Fruit fly (Drosophila melanogaster): ENCODE results near the gene nAChRalpha3.

The nAChRalpha3 gene

dm6 chrX:8399019-8399623, 32.2 kb upstream of the nAChRalpha3 start:
- TF ChIP-seq rn (GFP tag; IDR thresholded peaks at IDR 0.05): no peak
- 0 out of 2 replicates have a peak, but pooled peaks have one; percentile 6 for TF ChIP-seq Ets98B (GFP tag; IDR thresholded peaks at IDR 0.05)
- TF ChIP-seq CG8301 (tag; optimal IDR thresholded peaks at IDR 0.05): no peak
- TF ChIP-seq gl (tag; optimal IDR thresholded peaks at IDR 0.05): no peak
- TF ChIP-seq CG32121 (GFP tag; IDR thresholded peaks at IDR 0.05): no peak
- TF ChIP-seq CG17806 (tag; optimal IDR thresholded peaks at IDR 0.05): no peak
- TF ChIP-seq CG4496 (GFP tag; IDR thresholded peaks at IDR 0.05): no peak
- no peak for TF ChIP-seq CG9948 (tag; optimal IDR thresholded peaks at IDR 0.05)
- no peak for TF ChIP-seq CG34367 (tag; optimal IDR thresholded peaks at IDR 0.05)

dm6 chrX:8398177-8399018, 31.4 kb upstream of the nAChRalpha3 start, which contains the start of gene CG10555:
Gene CG10555, plus strand, starts transcription at chrX:8398940.
- TF ChIP-seq Ets98B (GFP tag; IDR thresholded peaks at IDR 0.05): peak; percentile 72
- TF ChIP-seq CG15710 (tag; optimal IDR thresholded peaks at IDR 0.05): peak; percentile 78
- peak; percentile 50 for TF ChIP-seq Pif1A (GFP tag; optimal IDR thresholded peaks at IDR 0.05)
- TF ChIP-seq CG34367 (tag; optimal IDR thresholded peaks at IDR 0.05): peak; percentile 63
- no peak for TF ChIP-seq CG13204 (GFP tag; optimal IDR thresholded peaks at IDR 0.05)
- no peak for TF ChIP-seq EcR (GFP tag; optimal IDR thresholded peaks at IDR 0.05)
- peak; percentile 96 for TF ChIP-seq fd96Ca (GFP tag; IDR thresholded peaks at IDR 0.05)
- peak; percentile 14 for TF ChIP-seq Pif1B (GFP tag; optimal IDR thresholded peaks at IDR 0.05)
- TF ChIP-seq gl (tag; optimal IDR thresholded peaks at IDR 0.05): no peak
- 0 out of 2 replicates have a peak, but pooled peaks have one; percentile 42 for TF ChIP-seq CG10348 (GFP tag; IDR thresholded peaks at IDR 0.05)
- peak; percentile 62 for TF ChIP-seq CG8301 (tag; optimal IDR thresholded peaks at IDR 0.05)
- peak; percentile 69 for TF ChIP-seq CG8159 (tag; optimal IDR thresholded peaks at IDR 0.05)
- TF ChIP-seq D1 (tag; optimal IDR thresholded peaks at IDR 0.05): no peak
- peak; percentile 45 for TF ChIP-seq CG9948 (tag; optimal IDR thresholded peaks at IDR 0.05)
- peak; percentile 53 for TF ChIP-seq CG17806 (tag; optimal IDR thresholded peaks at IDR 0.05)
- peak; percentile 79 for TF ChIP-seq CG32121 (GFP tag; IDR thresholded peaks at IDR 0.05)
- peak; percentile 69 for TF ChIP-seq CG14655 (GFP tag; optimal IDR thresholded peaks at IDR 0.05)
- peak; percentile 37; the same call in 1 of the 2 replicates for TF ChIP-seq rn (GFP tag; IDR thresholded peaks at IDR 0.05)
- TF ChIP-seq Snoo (tag; optimal IDR thresholded peaks at IDR 0.05): peak; percentile 34
- no peak for TF ChIP-seq CG12605 (GFP tag; IDR thresholded peaks at IDR 0.05)
- TF ChIP-seq CG4496 (GFP tag; IDR thresholded peaks at IDR 0.05): peak; percentile 85

- TF ChIP-seq rn (GFP tag; IDR thresholded peaks at IDR 0.05) (0 out of 2 replicates have a peak, but pooled peaks have one; percentile 40), CG8301 (tag; optimal IDR thresholded peaks at IDR 0.05) (peak; percentile 24), CG15710 (tag; optimal IDR thresholded peaks at IDR 0.05) (no peak), Pif1B (GFP tag; optimal IDR thresholded peaks at IDR 0.05) (peak; percentile 8), CG32121 (GFP tag; IDR thresholded peaks at IDR 0.05) (peak; percentile 69), CG9948 (tag; optimal IDR thresholded peaks at IDR 0.05) (no peak), CG12605 (GFP tag; IDR thresholded peaks at IDR 0.05) (no peak), Pif1A (GFP tag; optimal IDR thresholded peaks at IDR 0.05) (peak; percentile 23), CG14655 (GFP tag; optimal IDR thresholded peaks at IDR 0.05) (peak; percentile 33), gl (tag; optimal IDR thresholded peaks at IDR 0.05) (no peak), CG10348 (GFP tag; IDR thresholded peaks at IDR 0.05) (peak; percentile 16; the same call in 1 of the 2 replicates), CG34367 (tag; optimal IDR thresholded peaks at IDR 0.05) (no peak), Snoo (tag; optimal IDR thresholded peaks at IDR 0.05) (no peak), EcR (GFP tag; optimal IDR thresholded peaks at IDR 0.05) (no peak), fd96Ca (GFP tag; IDR thresholded peaks at IDR 0.05) (peak; percentile 83), CG17806 (tag; optimal IDR thresholded peaks at IDR 0.05) (peak; percentile 0), D1 (tag; optimal IDR thresholded peaks at IDR 0.05) (no peak), Ets98B (GFP tag; IDR thresholded peaks at IDR 0.05) (peak; percentile 75), CG13204 (GFP tag; optimal IDR thresholded peaks at IDR 0.05) (no peak), CG8159 (tag; optimal IDR thresholded peaks at IDR 0.05) (peak; percentile 2), CG4496 (GFP tag; IDR thresholded peaks at IDR 0.05) (peak; percentile 76; the same call in 2 of the 3 replicates)
These were observed 29.6 kb upstream of the nAChRalpha3 start for dm6 chrX:8396611-8397010.

- TF ChIP-seq CG14655 (GFP tag; optimal IDR thresholded peaks at IDR 0.05): no peak
- TF ChIP-seq Pif1A (GFP tag; optimal IDR thresholded peaks at IDR 0.05): no peak
- TF ChIP-seq CG34367 (tag; optimal IDR thresholded peaks at IDR 0.05): no peak
- TF ChIP-seq EcR (GFP tag; optimal IDR thresholded peaks at IDR 0.05): no peak
- TF ChIP-seq CG8159 (tag; optimal IDR thresholded peaks at IDR 0.05): no peak
- TF ChIP-seq fd96Ca (GFP tag; IDR thresholded peaks at IDR 0.05): no peak
- TF ChIP-seq CG10348 (GFP tag; IDR thresholded peaks at IDR 0.05): no peak
- TF ChIP-seq Snoo (tag; optimal IDR thresholded peaks at IDR 0.05): no peak
- no peak for TF ChIP-seq CG9948 (tag; optimal IDR thresholded peaks at IDR 0.05)
- no peak for TF ChIP-seq D1 (tag; optimal IDR thresholded peaks at IDR 0.05)
- no peak for TF ChIP-seq rn (GFP tag; IDR thresholded peaks at IDR 0.05)
- TF ChIP-seq CG8301 (tag; optimal IDR thresholded peaks at IDR 0.05): no peak
- no peak for TF ChIP-seq CG4496 (GFP tag; IDR thresholded peaks at IDR 0.05)
- no peak for TF ChIP-seq Ets98B (GFP tag; IDR thresholded peaks at IDR 0.05)
- no peak for TF ChIP-seq Pif1B (GFP tag; optimal IDR thresholded peaks at IDR 0.05)
- no peak for TF ChIP-seq gl (tag; optimal IDR thresholded peaks at IDR 0.05)
- no peak for TF ChIP-seq CG13204 (GFP tag; optimal IDR thresholded peaks at IDR 0.05)
- no peak for TF ChIP-seq CG15710 (tag; optimal IDR thresholded peaks at IDR 0.05)
- no peak for TF ChIP-seq CG17806 (tag; optimal IDR thresholded peaks at IDR 0.05)
These were observed 18.5 kb upstream of the nAChRalpha3 start, which contains the start of gene CG1387 for dm6 chrX:8385481-8385880. Gene CG1387, plus strand, starts transcription at chrX:8385781.

DNA sequence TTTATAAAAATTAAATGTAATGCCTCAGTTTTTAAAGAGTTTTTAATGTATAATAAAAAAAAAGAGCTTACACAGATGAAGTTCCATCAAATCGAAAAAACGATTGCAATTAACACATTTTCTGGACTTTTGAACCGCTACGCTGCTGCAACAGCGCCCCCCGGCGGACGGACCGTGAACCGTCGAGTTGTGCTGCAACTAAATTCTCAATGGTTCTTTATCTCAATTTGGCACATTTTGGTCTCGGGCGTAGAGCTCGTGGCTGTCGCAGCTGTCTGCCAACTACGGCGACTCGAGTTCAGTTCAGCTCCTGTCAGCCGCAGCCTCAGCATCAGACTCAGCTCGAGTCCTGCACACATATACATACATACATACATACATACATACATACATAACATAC, 4.8 kb upstream of the nAChRalpha3 start:
- no peak for TF ChIP-seq fd96Ca (GFP tag; IDR thresholded peaks at IDR 0.05)
- TF ChIP-seq CG12605 (GFP tag; IDR thresholded peaks at IDR 0.05): no peak
- TF ChIP-seq Ets98B (GFP tag; IDR thresholded peaks at IDR 0.05): no peak
- TF ChIP-seq CG8301 (tag; optimal IDR thresholded peaks at IDR 0.05): no peak
- no peak for TF ChIP-seq gl (tag; optimal IDR thresholded peaks at IDR 0.05)
- no peak for TF ChIP-seq CG8159 (tag; optimal IDR thresholded peaks at IDR 0.05)
- no peak for TF ChIP-seq Pif1A (GFP tag; optimal IDR thresholded peaks at IDR 0.05)
- TF ChIP-seq CG9948 (tag; optimal IDR thresholded peaks at IDR 0.05): no peak
- no peak for TF ChIP-seq CG15710 (tag; optimal IDR thresholded peaks at IDR 0.05)
- no peak for TF ChIP-seq CG34367 (tag; optimal IDR thresholded peaks at IDR 0.05)
- TF ChIP-seq CG32121 (GFP tag; IDR thresholded peaks at IDR 0.05): no peak
- no peak for TF ChIP-seq rn (GFP tag; IDR thresholded peaks at IDR 0.05)
- no peak for TF ChIP-seq Snoo (tag; optimal IDR thresholded peaks at IDR 0.05)
- TF ChIP-seq CG4496 (GFP tag; IDR thresholded peaks at IDR 0.05): no peak

Data from whole organism, pupa.